Worm (Caenorhabditis elegans): ENCODE data around the gene bcc-1.

- no peak for TF ChIP-seq ztf-11 (tag; optimal IDR thresholded peaks at IDR 0.05)
- no peak for TF ChIP-seq lin-39 (tag; optimal IDR thresholded peaks at IDR 0.05)
- TF ChIP-seq mab-5 (tag; optimal IDR thresholded peaks at IDR 0.05): peak; percentile 89
- peak; percentile 74 for TF ChIP-seq sem-4 (tag; optimal IDR thresholded peaks at IDR 0.05)
- peak; percentile 34 for TF ChIP-seq ZK546.5 (tag; optimal IDR thresholded peaks at IDR 0.05)
Observed at ce11 chrIV:11118837-11119491, 26.6 kb upstream of the bcc-1 start, which contains the start of the genes imp-2 and enpl-1.
